Fruit fly (Drosophila melanogaster) whole organism, larva: ENCODE measurements around the gene Loxl1.

ENCODE experiments used
- noc ChIP-seq: fragments of 200-800 bp; sonication (Bioruptor generic); optimal IDR thresholded peaks from 3 replicates; lab custom pipeline; 2019; ENCODE audit warnings: missing biosample characterization, mild to moderate bottlenecking, missing genetic modification characterization, moderate library complexity

The Loxl1 gene

DNA sequence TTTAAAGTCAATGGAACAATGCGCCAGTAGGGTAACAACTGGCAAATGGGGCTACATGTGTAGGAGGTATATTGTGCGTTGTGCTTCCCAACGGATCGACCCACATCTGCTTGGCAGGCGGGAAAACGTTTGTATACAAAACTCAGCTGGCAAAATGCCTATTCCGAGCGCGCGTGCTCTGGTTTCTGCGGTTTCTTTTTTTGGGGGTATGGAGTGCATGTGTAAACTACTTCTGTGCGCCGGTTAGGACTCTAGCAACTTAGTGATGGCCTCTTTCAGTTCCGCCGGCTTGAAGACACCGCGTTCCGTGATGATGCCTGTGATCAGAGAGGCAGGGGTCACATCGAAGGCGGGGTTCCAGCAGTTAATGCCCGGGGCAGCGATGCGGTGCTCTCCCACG is at the start of gene Loxl1:
Gene Loxl1 (minus strand): TSS at position 101 of the 400 bp plus-strand sequence.
- no peak for TF ChIP-seq noc (tag; lab: Kevin White, UChicago)

DNA sequence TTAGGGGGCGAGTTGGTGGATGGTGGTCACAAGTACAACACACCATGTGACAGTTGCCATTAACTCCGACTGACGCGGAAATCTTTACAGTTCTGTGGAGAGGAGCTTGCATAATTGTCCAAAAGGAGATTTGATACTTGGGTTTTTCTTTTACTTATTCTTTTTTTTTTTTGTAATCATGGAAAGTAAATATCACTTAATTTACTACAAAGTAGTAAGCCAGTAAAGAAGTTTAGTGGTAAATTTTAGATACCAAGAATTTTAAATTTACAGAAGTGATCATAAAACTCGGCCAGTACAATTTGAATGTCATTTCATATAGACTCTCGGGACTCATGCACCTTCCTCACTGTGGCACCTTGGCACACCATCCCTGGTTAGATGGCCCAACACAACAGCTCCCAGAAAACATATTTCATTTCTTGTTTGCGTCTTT is 45.6 kb upstream of the Loxl1 start:
- TF ChIP-seq noc (tag; lab: Kevin White, UChicago) = no peak

DNA sequence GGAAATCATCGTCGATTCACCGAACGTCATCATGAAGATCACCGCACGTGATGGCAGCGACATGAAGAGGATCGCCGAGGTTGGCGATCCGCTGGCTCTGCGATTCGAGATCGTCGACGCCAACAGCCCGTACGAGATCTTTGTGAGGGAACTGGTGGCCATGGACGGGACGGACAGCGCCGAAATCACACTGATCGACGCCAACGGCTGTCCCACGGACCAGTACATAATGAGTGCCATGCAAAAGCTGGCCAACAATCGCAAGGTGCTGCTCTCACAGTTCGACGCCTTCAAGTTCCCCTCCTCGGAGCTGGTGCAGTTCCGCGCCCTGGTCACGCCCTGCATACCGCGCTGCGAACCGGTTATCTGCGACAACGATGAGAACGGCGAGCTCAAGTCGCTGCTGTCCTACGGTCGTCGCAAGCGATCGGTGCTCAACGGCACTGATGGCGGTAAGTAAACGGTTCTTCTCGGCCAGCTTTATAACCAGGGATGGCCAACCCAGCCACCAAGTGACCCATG is 45.1 kb upstream of the Loxl1 start:
- TF ChIP-seq noc (tag; lab: Kevin White, UChicago) = no peak

dm6 chr3R:31503665-31504064 is 44.0 kb upstream of the Loxl1 start:
- no peak for TF ChIP-seq noc (tag; lab: Kevin White, UChicago)

dm6 chr3R:31499114-31499513 is 39.4 kb upstream of the Loxl1 start, which contains the start of gene mey:
TSS of gene mey (plus strand) at chr3R:31499235.
- TF ChIP-seq noc (tag; lab: Kevin White, UChicago) = no peak

dm6 chr3R:31483060-31483459 is 23.4 kb upstream of the Loxl1 start:
- no peak for TF ChIP-seq noc (tag; lab: Kevin White, UChicago)

DNA sequence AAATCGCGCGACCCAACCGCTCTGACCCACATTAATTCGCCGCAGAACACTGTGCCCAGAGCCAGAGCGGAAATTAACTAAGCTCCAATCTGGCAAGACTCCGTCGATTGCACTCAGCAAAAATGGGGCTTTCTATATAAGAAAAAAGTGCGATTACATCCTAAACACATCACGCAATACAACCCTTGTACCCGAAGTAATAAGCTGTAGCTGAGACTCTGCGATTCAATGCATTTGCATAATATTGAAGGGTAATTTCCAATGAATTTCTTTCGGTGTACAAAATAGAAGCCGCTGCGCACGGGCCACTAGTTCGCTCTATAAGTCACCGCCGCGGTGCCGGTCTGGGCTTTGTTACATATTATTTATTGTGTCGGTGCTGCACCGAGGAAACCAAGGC is 22.4 kb upstream of the Loxl1 start:
- TF ChIP-seq noc (tag; lab: Kevin White, UChicago) = no peak

- TF ChIP-seq noc (tag; lab: Kevin White, UChicago) = no peak
Measured at dm6 chr3R:31477167-31477566, 17.5 kb upstream of the Loxl1 start.

- TF ChIP-seq noc (tag; lab: Kevin White, UChicago) = no peak
Measured at dm6 chr3R:31463012-31463366, 3.3 kb upstream of the Loxl1 start, which contains the start of the genes CG11334 and CG11333. TSS of gene CG11334 (minus strand) at chr3R:31463037. TSS of gene CG11333 (plus strand) at chr3R:31463301.

DNA sequence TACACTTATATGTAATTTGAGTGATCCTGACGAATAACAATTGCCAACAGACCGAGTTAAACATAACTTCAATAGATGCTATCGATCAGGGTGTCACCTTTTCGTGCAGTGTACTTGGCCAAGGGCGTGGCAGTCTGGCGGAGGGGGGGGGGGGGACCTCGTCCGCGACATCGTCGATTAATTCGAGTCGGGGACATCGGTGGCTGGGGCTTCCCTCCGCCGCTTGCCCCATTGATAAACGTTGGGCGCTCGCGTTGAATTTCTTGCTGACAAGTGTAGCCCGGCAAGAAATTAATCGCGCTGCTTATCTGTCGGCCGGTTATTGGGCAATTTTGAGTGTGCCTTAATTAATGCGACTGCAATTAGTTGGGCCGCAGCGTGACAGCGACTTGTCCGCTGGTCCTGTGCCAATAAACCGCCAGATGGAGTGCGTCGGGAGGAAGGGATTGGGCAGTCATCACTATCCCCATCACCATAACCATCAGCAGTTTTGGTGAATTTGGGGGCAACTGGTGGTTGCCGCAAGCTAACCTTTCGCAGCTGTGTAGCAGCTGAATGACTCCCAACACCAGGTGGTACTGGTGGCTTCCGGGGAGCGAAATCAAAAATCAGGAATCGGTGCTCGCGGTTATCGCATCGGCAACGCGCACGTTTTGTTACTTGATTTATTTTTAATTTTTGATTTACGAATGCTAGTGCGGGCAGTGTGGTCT is 2.8 kb upstream of the Loxl1 start:
- TF ChIP-seq noc (tag; lab: Kevin White, UChicago) = no peak

DNA sequence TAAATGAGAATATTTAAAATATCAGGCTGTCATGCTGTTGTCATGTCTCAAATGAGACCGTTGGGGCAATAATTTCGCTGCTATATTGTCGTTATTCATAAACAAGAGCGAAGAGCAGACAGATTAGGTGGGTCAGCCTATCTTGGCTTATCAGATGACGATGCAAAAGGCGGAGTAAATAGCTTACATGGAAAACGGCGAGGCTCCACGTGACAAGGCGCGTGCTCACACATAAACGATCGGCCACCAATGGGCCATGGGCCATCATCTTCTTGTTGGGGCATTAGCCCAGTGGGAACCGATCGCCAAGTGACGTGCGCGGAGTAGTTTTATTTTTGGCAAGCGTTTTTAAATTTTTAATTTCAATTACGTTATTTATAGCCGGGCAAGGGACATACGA is 1.6 kb upstream of the Loxl1 start:
- TF ChIP-seq noc (tag; lab: Kevin White, UChicago) = peak; percentile 14

DNA sequence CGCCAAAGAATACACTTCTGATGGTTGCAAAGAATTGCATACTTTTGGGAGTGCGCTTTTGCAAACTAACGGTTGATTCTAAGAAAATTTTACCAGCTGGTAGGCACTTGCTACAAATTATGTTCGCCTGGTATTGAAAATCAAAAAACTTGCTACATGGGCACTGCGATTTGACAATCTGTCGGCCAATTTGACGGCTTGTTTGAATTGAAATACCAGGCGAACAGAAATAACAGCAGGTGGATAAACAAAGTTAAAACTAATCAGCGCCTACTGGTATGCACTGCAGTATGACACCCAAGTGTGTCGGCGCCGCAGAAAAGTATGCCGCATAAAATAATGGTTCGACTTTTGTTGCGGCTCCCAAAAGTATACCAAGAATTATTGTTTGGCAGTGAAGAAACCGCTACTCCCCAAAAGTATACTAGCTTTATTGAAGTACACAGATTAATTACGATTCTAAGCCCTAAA is 1.6 kb downstream of the Loxl1 start:
- TF ChIP-seq noc (tag; lab: Kevin White, UChicago) = no peak

DNA sequence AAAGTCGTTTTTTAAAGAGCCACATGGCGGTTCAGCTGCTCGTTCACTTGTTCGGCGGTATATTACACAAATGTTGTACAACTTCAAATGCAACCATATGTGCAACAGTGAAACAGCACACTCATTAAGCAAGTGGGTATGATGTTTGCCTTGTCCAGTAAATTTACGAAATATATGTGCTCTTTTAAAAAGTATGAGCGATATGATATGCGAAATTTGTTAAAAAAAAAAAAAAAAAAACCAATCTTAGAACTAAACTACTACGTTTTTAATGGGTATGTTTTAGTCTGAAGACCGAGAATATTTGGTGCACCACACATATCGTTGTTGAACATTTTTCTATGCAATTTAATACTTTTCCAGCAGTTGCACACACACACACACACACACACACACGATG is 16.2 kb downstream of the Loxl1 start:
- TF ChIP-seq noc (tag; lab: Kevin White, UChicago) = no peak

DNA sequence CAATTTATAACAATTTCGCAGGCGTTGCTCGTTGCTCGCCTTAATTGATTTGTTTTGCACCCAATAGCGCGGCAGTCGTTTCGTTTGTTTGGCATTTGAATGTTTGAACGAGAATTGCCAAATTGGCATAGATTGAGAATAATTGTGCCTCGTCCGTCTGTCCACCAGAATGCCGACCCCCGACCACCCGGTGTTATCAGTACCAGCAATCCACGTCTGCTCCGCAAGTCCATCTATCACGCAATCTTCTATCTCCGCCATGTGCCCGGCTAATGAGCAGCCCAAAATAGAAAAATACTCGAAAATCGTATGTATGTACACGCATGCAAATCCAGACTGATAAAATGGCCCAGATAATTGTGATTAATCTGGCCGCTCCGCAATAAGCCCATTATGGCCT is 16.6 kb downstream of the Loxl1 start:
- TF ChIP-seq noc (tag; lab: Kevin White, UChicago) = peak; percentile 55

dm6 chr3R:31440561-31440960 is 19.1 kb downstream of the Loxl1 start:
- no peak for TF ChIP-seq noc (tag; lab: Kevin White, UChicago)

DNA sequence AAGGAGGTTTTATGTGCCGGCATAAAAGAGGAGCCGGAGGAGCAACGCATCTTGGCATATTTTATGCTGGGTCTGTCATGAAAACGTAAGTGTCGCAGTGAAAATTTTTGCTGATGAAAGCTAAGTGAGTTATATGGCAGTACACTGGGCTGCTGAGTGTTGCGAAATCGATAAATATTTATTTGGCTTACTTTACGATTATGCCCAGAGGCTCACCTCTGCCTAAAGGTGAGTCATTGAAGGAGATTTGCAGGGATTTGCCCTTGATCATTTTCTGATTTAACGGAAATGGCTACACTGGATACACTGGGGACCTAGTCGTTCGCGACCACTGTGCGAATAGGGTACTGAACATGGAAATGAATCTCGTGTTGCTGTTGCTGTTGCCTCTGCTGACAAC is 19.7 kb downstream of the Loxl1 start:
- no peak for TF ChIP-seq noc (tag; lab: Kevin White, UChicago)

DNA sequence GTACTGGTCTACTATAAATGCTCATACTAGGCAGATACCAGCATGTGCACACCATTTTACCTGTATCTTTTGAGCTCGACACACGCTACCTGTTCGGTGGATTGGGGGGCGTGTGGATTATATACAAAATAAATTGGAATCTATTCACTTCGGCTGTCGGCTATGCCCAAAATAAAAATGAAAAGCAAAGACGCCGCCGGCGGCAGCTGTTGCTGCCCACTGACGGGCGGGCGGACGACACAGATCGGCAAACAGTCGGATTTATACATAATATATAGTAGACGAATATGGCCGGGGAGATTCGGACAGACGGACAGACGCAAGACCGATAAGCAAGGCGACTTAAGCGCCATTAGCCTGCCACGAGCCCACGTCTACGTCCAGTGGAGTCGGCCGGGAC is 20.8 kb downstream of the Loxl1 start:
- no peak for TF ChIP-seq noc (tag; lab: Kevin White, UChicago)
